Fruit fly (Drosophila melanogaster): ENCODE data around the gene Tnpo.

DNA sequence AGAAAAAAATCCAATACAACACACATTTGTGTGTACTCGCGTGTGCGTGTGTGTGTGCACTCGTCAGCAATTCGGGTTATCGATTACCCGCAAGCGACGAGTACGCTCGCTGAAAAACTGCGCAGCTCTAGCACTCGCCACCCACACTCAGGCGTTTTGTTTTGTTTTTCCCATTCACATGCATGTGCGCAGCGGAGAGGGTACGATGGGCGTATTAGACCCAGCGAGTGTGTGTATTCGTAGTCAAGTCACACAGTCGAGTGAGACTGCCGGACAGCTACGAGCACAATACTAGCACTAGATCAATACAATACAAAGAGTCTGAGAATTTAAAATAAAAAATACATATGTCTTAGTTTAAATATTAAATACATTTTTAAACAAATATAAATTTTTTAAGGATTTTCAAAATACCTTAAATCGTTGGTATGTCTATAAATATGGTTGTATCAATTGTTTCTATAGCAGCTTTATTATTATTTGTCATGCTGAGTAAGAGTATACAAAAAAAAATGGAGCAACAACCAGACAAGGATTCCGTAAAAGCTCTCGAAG, 8.3 kb upstream of the Tnpo start, which contains the start of the genes D19B and CG43293:
- no peak for TF ChIP-seq ttk (optimal IDR thresholded peaks at IDR 0.05)
- TF ChIP-seq psq (optimal IDR thresholded peaks at IDR 0.05), result no peak
- TF ChIP-seq h (optimal IDR thresholded peaks at IDR 0.05), result no peak
- TF ChIP-seq insv (optimal IDR thresholded peaks at IDR 0.05), result no peak
- TF ChIP-seq Sin3A (optimal IDR thresholded peaks at IDR 0.05), result no peak
- TF ChIP-seq Myc (optimal IDR thresholded peaks at IDR 0.05), result no peak
